Worm (Caenorhabditis elegans) whole organism, L3 larva: Measurements from ENCODE around the gene W05H5.1.
"Not testable (repeated sequence)": the region's sequence is repeated elsewhere in the genome, so short reads cannot be mapped to it uniquely, and the experiment has no call there.

Experiments used
- R02D3.7 ChIP-seq: fragments of 150-350 bp; optimal IDR thresholded peaks from 2 replicates; lab custom pipeline; 2014; ENCODE audit warnings: missing biosample characterization, missing genetic modification characterization
- ZK546.5 ChIP-seq: sonication (generic microtip); optimal IDR thresholded peaks from 2 replicates; lab custom pipeline; 2017; ENCODE audit warnings: missing biosample characterization, missing genetic modification characterization
- aly-2 ChIP-seq: fragments of 150-350 bp; optimal IDR thresholded peaks from 2 replicates; lab custom pipeline; 2014; ENCODE audit warnings: missing biosample characterization, missing genetic modification characterization
- ama-1 ChIP-seq: fragments of 150-350 bp; optimal IDR thresholded peaks from 2 replicates; lab custom pipeline; 2018
- ceh-16 ChIP-seq: sonication (generic microtip); optimal IDR thresholded peaks from 2 replicates; lab custom pipeline; 2017; ENCODE audit warnings: missing biosample characterization, missing genetic modification characterization
- ceh-28 ChIP-seq: fragments of 150-350 bp; optimal IDR thresholded peaks from 2 replicates; lab custom pipeline; 2014; ENCODE audit warnings: missing biosample characterization, missing genetic modification reagents, missing genetic modification characterization
- ceh-82 ChIP-seq: fragments of 150-350 bp; optimal IDR thresholded peaks from 2 replicates; lab custom pipeline; 2014; ENCODE audit warnings: missing biosample characterization, missing genetic modification characterization
- ceh-9 ChIP-seq: sonication (generic microtip); optimal IDR thresholded peaks from 2 replicates; lab custom pipeline; 2018; ENCODE audit warnings: missing biosample characterization, missing genetic modification characterization
- egl-5 ChIP-seq: fragments of 150-350 bp; optimal IDR thresholded peaks from 2 replicates; lab custom pipeline; 2017; ENCODE audit warnings: missing biosample characterization, missing genetic modification reagents, missing genetic modification characterization, inconsistent platforms
- elt-2 ChIP-seq: sonication (generic microtip); optimal IDR thresholded peaks from 2 replicates; lab custom pipeline; 2016; ENCODE audit warnings: missing genetic modification reagents, mild to moderate bottlenecking, missing genetic modification characterization, missing compliant biosample characterization
- elt-3 ChIP-seq, 3 experiments: fragments of 150-350 bp in 1 of 3; sonication (generic microtip) in 2 of 3; optimal IDR thresholded peaks; 2 replicates in 2 of 3; 4 replicates in 1 of 3; lab custom pipeline; 2014 to 2017; ENCODE audit warnings: missing biosample characterization in 3 of 3, missing genetic modification characterization in 3 of 3
- eor-1 ChIP-seq, 2 experiments: fragments of 150-350 bp; optimal IDR thresholded peaks; 2 replicates each; lab custom pipeline; 2014 to 2018; ENCODE audit warnings: missing biosample characterization in 2 of 2, missing genetic modification characterization in 2 of 2
- fkh-10 ChIP-seq: sonication (generic microtip); optimal IDR thresholded peaks from 2 replicates; lab custom pipeline; 2017; ENCODE audit warnings: missing biosample characterization, missing genetic modification reagents, missing genetic modification characterization
- fkh-2 ChIP-seq: fragments of 150-350 bp; optimal IDR thresholded peaks from 2 replicates; lab custom pipeline; 2014; ENCODE audit warnings: missing biosample characterization, missing genetic modification reagents, missing genetic modification characterization
- fos-1 ChIP-seq: fragments of 150-350 bp; optimal IDR thresholded peaks from 2 replicates; lab custom pipeline; 2014; ENCODE audit warnings: missing biosample characterization, missing genetic modification characterization
- jun-1 ChIP-seq: fragments of 150-350 bp; optimal IDR thresholded peaks from 2 replicates; lab custom pipeline; 2014; ENCODE audit warnings: missing biosample characterization, missing genetic modification reagents, missing genetic modification characterization
- lin-15B ChIP-seq: fragments of 150-350 bp; optimal IDR thresholded peaks from 2 replicates; lab custom pipeline; 2014; ENCODE audit warnings: missing biosample characterization, missing genetic modification characterization
- lin-39 ChIP-seq: fragments of 150-350 bp; optimal IDR thresholded peaks from 2 replicates; lab custom pipeline; 2018; ENCODE audit warnings: missing biosample characterization, missing genetic modification reagents, missing genetic modification characterization
- lsy-12 ChIP-seq: sonication (generic microtip); optimal IDR thresholded peaks from 2 replicates; lab custom pipeline; 2016; ENCODE audit warnings: mild to moderate bottlenecking, missing genetic modification characterization, missing compliant biosample characterization
- mdl-1 ChIP-seq: fragments of 150-350 bp; optimal IDR thresholded peaks from 2 replicates; lab custom pipeline; 2014; ENCODE audit warnings: missing biosample characterization, missing genetic modification characterization
- mml-1 ChIP-seq: fragments of 150-350 bp; sonication (generic microtip); optimal IDR thresholded peaks from 3 replicates; lab custom pipeline; 2014; ENCODE audit warnings: missing biosample characterization, missing genetic modification characterization
- nfya-1 ChIP-seq: sonication (generic microtip); optimal IDR thresholded peaks from 2 replicates; lab custom pipeline; 2017; ENCODE audit warnings: missing genetic modification characterization, mild to moderate bottlenecking, missing compliant biosample characterization, antibody characterized with exemption, moderate library complexity; ENCODE audit not compliant: insufficient read depth
- nhr-237 ChIP-seq: fragments of 150-350 bp; optimal IDR thresholded peaks from 2 replicates; lab custom pipeline; 2014; ENCODE audit warnings: missing biosample characterization, missing genetic modification characterization
- nhr-25 ChIP-seq: sonication (generic microtip); optimal IDR thresholded peaks from 2 replicates; lab custom pipeline; 2017; ENCODE audit warnings: missing biosample characterization, missing genetic modification characterization
- nhr-43 ChIP-seq: sonication (generic microtip); optimal IDR thresholded peaks from 2 replicates; lab custom pipeline; 2016; ENCODE audit warnings: mild to moderate bottlenecking, missing genetic modification characterization, missing compliant biosample characterization; ENCODE audit not compliant: poor library complexity, severe bottlenecking
- nhr-67 ChIP-seq: fragments of 150-350 bp; optimal IDR thresholded peaks from 2 replicates; lab custom pipeline; 2014; ENCODE audit warnings: missing biosample characterization, missing genetic modification characterization
- nhr-77 ChIP-seq: fragments of 150-350 bp; optimal IDR thresholded peaks from 2 replicates; lab custom pipeline; 2014; ENCODE audit warnings: missing biosample characterization, missing genetic modification characterization
- unc-62 ChIP-seq: fragments of 150-350 bp; sonication (generic microtip); optimal IDR thresholded peaks from 4 replicates; lab custom pipeline; 2014; ENCODE audit warnings: missing biosample characterization, missing genetic modification reagents, missing genetic modification characterization
- ztf-11 ChIP-seq: fragments of 150-350 bp; optimal IDR thresholded peaks from 2 replicates; lab custom pipeline; 2014; ENCODE audit warnings: missing biosample characterization, missing genetic modification characterization

The W05H5.1 gene

ce11 chrII:12448241-12448640, 3.7 kb upstream of the W05H5.1 start, which contains the start of gene srh-27:
TSS of gene srh-27 (plus strand) at chrII:12448541.
- TF ChIP-seq unc-62 = no peak
- TF ChIP-seq nfya-1 (tag; lab: Kevin White, UChicago) = no peak
- TF ChIP-seq ama-1 (lab: Kevin White, UChicago) = no peak
- no peak for TF ChIP-seq nhr-25 (tag; lab: Kevin White, UChicago)
- TF ChIP-seq egl-5 = no peak
- no peak for TF ChIP-seq ceh-28 (tag; lab: Kevin White, UChicago)
- no peak for TF ChIP-seq fkh-10
- TF ChIP-seq nhr-43 (tag; lab: Kevin White, UChicago) = no peak
- TF ChIP-seq nhr-67 = no peak
- TF ChIP-seq fkh-2 (tag; lab: Kevin White, UChicago) = no peak
- no peak for TF ChIP-seq ZK546.5 (tag; lab: Kevin White, UChicago)

DNA sequence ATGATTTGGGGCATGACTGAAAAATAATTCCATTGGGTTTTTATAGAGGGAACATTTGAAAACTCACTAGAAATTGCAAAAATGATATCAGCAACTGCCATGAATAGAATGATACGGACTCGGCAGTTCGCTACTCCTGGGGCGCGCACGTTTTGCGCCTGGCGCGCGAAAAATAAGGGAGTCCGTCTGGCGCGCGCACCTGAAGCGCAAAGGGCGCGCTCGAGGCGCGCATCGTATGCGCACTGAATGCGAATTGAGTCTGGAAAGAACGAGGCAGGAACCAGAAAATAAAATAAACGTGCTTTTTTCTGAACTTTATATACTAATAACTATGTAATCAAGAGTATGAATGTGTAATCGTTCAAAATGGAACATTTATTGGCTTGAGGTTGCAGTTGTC, 3.4 kb downstream of the W05H5.1 start, which contains the start of gene Y57A10C.10:
Gene Y57A10C.10, minus strand, starts transcription at position 101 of the 400 bp plus-strand sequence.
- TF ChIP-seq lsy-12; ceh-28 (tag; lab: Kevin White, UChicago); ceh-16 (tag; lab: Kevin White, UChicago): not testable (repeated sequence)
- TF ChIP-seq, all 47 proteins: peak for 0; not testable (repeated sequence) for 47

ce11 chrII:12438441-12438840, 6.1 kb downstream of the W05H5.1 start, which contains the start of gene Y57A10C.9:
TSS of gene Y57A10C.9 (minus strand) at chrII:12438541.
- TF ChIP-seq ceh-9 (tag; lab: Kevin White, UChicago) = no peak
- TF ChIP-seq fkh-2 (tag; lab: Kevin White, UChicago) = no peak
- no peak for TF ChIP-seq egl-5
- no peak for TF ChIP-seq lin-15B (tag; lab: Kevin White, UChicago)

ce11 chrII:12436717-12437116, 7.9 kb downstream of the W05H5.1 start:
- TF ChIP-seq egl-5 (no peak), R02D3.7 (tag; lab: Kevin White, UChicago) (no peak), mdl-1 (tag; lab: Kevin White, UChicago) (no peak), ztf-11 (tag; lab: Kevin White, UChicago) (no peak), nhr-237 (tag; lab: Kevin White, UChicago) (no peak), fkh-2 (tag; lab: Kevin White, UChicago) (no peak), ceh-28 (tag; lab: Kevin White, UChicago) (no peak), nhr-67 (no peak), nhr-77 (tag; lab: Kevin White, UChicago) (no peak), mml-1 (tag; lab: Kevin White, UChicago) (no peak), eor-1 (tag; optimal IDR thresholded peaks at IDR 0.05; lab: Kevin White, UChicago) (no peak)

ce11 chrII:12435202-12435872, 9.2 kb downstream of the W05H5.1 start:
- TF ChIP-seq fos-1 (tag; lab: Kevin White, UChicago) (no peak), lin-39 (tag; lab: Kevin White, UChicago) (no peak), lsy-12 (no peak), unc-62 (no peak), elt-2 (tag; lab: Kevin White, UChicago) (no peak), elt-3 (tag; optimal IDR thresholded peaks at IDR 0.05; lab: Kevin White, UChicago) (no peak), fkh-10 (no peak), aly-2 (tag; lab: Kevin White, UChicago) (no peak)

ce11 chrII:12432356-12432755, 12.2 kb downstream of the W05H5.1 start, which contains the start of gene dct-12:
TSS of gene dct-12 (minus strand) at chrII:12432456.
- TF ChIP-seq ceh-82 (tag; lab: Kevin White, UChicago) (no peak), lin-39 (tag; lab: Kevin White, UChicago) (no peak), ceh-28 (tag; lab: Kevin White, UChicago) (no peak), fkh-2 (tag; lab: Kevin White, UChicago) (no peak), jun-1 (tag; lab: Kevin White, UChicago) (no peak)
